Worm (Caenorhabditis elegans): Measurements from ENCODE around the gene vps-11.

Gene vps-11

DNA sequence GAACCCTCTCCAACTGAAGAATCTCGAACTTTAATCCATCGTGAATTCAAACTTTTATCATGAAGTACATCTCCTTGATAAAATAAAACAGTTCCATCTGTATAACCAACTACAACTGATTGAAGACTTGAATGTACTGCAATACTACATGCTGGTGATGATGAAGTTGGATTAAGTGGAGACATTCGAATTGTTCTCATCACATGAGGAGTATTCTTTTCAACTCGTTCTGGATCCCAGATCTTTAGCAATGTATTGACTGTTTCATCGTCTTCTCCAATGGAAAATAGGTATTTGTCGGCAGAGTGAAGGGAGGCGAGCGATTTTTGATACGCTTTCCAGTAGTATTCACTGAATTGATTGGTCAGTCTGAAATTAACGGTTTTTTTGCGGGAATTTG, 682 bp downstream of the vps-11 start:
- TF ChIP-seq unc-62 (GFP tag; optimal IDR thresholded peaks at IDR 0.05) = no peak

DNA sequence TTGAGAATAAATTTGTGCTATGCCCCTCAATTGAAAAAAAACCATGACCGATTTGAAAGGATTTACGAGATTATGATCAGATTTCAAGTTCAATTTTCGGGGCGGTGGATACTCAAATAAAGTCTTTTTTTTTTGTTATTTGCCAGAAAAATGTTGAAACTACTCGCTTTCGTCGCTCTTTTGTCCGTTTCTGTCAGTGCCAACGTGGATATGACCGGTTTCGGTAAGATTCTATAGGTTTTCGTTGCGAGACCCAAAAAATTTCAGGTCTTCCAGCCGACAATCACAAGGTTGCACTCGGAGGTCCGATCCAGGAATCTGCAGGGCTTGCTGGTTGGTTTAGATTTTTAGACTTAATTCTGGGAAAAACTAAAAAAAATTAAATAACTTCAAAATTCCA, 6.1 kb downstream of the vps-11 start, which contains the start of gene tag-209:
TSS of gene tag-209 (plus strand) at position 73 of the 400 bp plus-strand sequence.
- TF ChIP-seq unc-62 (GFP tag; optimal IDR thresholded peaks at IDR 0.05) = no peak

DNA sequence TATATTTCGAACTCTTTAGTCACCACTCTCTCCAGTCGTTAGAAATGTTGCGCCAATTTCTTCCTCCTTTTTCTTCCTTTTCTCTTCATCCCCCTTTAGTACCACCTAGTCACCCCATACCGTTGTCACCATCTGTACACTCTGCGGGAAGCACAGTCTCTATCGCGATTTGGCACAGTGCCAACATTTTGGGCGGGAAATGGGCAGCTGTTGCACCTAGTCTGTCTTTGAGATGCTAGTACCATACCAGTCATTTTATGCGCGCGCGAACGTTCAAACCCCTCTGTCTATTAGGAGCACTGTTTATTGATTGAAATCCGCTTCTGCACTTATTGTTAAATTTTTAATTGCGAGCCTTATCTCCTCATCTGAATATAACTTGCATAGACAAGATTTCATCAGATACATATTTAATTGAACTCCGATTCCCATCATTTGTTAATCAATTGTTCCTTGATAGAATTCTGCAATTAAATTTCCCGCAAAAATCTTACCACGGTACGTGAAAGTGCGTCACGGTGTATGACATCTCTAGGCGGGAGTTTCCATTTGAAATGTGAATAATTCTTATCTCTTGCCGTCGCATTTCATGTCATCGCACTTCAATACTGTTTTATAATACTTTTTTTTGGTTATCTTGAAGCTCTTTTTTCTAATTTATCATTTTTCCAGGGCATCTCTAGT, 8.4 kb downstream of the vps-11 start, which contains the start of gene cdl-1:
TSS of gene cdl-1 (plus strand) at position 673 of the 684 bp plus-strand sequence.
- no peak for TF ChIP-seq unc-62 (GFP tag; optimal IDR thresholded peaks at IDR 0.05)

DNA sequence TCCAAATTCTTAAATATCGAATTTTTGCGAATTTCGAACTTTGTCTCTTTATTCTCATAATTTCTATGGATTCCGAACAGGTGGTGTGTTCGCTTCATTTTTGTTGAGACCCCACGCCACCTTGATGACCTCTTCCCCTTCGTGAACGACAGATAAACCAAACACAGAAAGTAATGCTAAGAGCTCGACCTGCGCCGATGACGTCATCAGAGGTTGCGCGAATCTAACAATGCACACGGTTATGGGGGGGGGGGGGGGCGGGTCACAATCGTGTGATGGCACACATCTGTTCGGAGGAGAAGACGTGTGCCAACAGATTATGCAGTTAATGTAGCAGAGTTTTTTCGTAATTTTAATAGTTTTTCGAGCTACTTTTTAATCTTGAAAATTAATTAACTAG, 9.0 kb downstream of the vps-11 start:
- no peak for TF ChIP-seq unc-62 (GFP tag; optimal IDR thresholded peaks at IDR 0.05)

DNA sequence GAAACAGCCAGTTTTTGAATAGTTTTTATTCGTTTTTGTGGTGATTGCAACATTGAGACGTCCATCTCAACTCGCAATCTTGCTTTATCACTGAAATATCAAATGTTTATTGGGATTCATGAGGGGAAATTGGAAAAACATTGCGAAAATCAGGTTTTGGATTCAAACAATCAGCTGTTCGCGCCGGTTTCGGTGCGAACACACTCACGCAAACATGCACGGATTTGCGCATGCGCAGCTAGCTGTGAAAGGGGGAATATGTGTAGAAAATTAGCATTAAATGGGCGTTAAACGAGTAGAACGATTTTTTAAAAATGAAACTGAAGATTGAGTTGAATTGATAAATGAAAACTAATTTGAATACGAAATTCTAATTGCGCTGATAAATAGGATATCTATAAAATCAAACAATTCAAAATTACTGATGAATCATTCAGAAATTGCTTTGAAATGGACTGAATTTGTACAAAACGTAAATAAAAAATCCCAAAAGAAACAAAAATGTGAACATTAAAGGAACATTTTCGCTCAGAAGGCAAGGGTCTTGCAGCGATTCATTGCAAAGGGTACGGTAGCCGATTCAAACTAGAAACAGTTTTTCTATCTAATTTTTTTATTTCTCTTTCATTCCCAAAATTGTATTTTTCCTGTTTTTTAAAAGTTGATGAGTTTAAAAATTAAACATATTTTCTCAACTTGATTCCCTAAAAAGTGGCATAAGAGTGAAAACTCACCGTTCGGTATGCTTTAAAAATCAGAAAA, 9.9 kb downstream of the vps-11 start, which contains the start of gene ect-2:
TSS of gene ect-2 (minus strand) at position 762 of the 762 bp plus-strand sequence.
- no peak for TF ChIP-seq unc-62 (GFP tag; optimal IDR thresholded peaks at IDR 0.05)

DNA sequence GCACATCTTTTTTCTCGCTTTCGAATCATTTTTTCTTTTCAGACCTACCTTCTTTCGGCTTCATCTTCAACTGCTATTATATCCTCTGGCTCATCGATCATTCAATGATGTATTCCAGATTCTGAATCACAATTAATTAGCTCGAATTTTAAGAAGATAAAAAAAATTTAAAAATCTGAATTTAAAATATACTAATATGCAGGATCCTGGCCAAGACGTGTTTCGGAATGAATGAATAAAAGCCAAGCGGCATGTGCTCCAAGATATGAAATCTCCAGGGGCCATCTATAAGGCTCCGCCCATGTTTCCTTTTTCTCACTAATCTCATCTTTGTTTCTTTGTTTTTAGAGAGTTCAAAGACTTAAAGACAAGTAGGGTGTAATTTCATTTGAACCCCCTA, 15.3 kb downstream of the vps-11 start, which contains the start of gene mpz-1:
TSS of gene mpz-1 (minus strand) at position 101 of the 400 bp plus-strand sequence.
- TF ChIP-seq unc-62 (GFP tag; optimal IDR thresholded peaks at IDR 0.05) = no peak

DNA sequence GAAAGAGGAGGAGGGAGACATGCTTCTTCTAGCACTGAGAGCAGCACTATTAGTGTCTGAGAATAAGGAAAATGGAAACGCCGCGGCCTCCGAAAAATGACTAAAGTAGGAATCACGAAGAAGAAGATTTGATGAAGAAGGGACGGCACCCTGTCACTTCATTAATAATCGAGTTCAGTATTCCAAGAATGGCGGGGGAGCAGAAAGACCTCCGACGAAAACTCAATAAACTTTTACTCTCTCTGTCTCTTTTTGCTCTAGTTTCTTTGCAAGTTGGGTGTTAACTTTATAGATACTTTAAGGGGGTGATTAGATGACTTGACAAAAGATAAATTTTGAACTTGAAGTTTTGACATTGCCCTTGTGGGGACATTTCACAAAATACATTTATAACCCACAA, 24.0 kb downstream of the vps-11 start:
- TF ChIP-seq unc-62 (GFP tag; optimal IDR thresholded peaks at IDR 0.05) = no peak

DNA sequence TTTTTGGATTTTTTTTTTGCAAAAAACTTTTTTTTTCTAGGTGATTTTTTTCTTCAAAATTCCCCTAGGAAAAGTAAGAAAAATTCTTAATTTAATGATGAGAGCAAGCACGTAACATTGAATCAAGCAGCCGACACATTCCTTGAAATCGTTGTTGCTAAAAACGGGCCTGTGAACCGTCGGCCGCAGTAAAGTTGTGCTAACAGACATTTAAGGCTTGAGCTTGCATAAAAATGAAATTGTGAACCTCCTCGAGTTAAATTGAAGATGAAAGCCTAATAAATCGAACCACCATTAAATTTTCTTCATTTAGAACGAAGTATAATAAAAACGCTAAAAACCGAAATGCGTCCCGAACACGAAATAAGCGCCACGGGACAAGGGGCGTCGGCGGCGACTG, 25.3 kb downstream of the vps-11 start:
- TF ChIP-seq unc-62 (GFP tag; optimal IDR thresholded peaks at IDR 0.05) = no peak

DNA sequence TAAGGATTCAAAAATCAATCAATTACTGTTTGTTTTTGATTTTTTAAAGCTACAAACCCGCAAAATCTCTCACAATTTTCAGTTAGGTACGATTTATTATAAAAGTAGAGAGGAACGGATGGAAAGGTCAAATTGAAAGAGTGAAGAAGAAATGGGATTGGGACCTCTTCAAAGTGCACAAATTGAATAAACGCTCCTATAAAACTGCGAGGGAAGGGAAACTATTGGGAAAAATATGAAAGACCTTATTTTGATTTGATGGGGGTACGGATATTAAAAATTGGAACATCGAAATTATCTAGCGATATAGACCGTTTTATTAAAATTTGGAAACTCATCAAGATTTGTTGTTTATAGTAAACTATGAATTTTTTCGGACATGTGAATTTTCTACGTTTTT, 26.5 kb downstream of the vps-11 start:
- TF ChIP-seq unc-62 (GFP tag; optimal IDR thresholded peaks at IDR 0.05) = no peak

DNA sequence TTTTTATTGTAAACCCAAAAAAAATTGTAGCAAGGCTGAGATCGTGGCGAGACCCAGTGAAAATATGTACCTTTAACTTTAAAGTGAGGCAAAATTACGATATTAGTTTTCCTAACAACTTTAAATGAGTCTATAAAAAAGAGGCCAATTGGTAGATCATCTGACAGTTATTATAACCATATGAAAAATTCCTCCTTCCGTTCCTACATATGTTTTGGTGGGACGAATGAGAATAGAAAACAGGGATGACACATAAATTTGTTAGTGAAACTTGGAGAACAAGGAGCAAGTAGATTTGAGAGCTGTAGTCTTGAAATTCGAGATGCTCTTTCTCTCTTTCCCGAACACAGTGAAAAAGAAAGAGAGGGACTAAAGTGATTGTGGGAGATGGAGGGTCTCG, 28.1 kb downstream of the vps-11 start:
- no peak for TF ChIP-seq unc-62 (GFP tag; optimal IDR thresholded peaks at IDR 0.05)

DNA sequence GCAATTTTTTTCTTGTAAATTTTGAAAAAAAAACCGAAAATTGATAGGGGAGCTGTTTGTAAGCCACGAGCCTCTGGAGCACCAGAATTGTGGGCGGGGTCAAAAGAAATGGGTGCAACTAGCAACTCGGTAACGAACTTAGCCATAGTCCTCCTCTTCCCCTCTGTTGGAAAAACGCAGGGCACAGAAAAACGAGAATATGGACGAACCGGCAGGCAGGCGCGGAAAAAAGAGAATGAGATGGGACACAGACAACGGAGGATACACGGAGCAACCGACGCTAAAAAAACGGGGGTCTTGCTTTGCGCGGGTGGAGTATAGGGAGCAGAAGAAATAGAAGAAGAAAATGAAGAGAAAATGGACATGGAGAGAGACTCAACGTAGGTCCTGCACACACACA, 31.6 kb downstream of the vps-11 start:
- TF ChIP-seq unc-62 (GFP tag; optimal IDR thresholded peaks at IDR 0.05) = no peak

DNA sequence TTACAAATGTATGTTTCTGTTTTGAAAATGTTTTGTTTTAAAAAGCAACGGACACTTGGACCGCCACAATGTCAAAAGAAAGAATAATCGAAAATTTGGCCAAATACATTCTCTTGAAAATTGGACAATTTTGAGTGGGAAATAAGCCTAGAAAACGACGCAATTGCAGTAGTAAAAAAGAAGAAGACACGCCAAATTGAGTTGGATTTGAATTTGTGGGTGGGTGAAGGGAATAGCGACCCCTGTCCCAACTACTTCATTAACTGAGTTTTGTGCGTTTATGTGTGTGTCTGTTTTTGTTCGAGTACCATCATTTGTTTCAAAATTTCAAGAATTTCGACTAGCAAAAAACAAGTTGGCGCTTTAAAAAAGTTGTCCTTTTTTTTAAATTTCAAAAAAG, 32.5 kb downstream of the vps-11 start:
- no peak for TF ChIP-seq unc-62 (GFP tag; optimal IDR thresholded peaks at IDR 0.05)

DNA sequence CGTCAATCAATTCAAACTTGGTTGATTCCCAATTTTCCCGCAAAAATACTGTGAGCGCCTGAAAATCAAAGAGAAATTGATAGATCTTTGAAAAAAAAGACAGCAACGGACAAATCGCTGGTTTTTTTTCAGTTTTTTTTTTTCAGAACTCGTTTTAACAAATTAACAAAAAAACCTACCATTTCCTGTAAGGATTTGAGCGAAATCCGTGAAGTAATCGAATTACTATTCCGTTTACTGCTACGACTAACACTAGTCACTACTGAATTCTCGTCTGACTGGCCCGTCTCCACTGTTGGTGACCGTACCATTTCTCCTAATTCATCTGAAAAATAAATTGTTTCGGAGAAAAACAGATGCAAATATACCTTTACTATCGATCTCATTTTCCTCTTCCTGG, 33.9 kb downstream of the vps-11 start:
- no peak for TF ChIP-seq unc-62 (GFP tag; optimal IDR thresholded peaks at IDR 0.05)

DNA sequence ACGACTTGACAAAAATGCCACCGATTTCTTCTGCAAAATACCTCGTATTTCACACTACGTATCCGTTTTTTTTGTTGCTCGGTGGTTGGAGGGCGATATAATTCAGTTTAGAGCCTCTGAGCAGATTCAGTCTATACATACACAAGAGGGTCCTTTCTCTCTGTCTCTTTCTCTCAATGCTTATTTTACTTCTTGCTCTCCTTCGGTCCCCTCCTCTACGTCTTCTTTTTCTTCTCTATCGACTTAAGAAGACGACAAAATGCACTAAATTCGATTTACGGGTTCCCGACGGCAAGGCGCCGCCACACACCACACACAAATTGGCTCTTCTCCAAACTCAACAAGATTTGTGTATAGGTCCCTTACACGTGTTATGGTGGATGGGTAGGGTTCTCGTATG, 34.3 kb downstream of the vps-11 start:
- TF ChIP-seq unc-62 (GFP tag; optimal IDR thresholded peaks at IDR 0.05) = no peak

DNA sequence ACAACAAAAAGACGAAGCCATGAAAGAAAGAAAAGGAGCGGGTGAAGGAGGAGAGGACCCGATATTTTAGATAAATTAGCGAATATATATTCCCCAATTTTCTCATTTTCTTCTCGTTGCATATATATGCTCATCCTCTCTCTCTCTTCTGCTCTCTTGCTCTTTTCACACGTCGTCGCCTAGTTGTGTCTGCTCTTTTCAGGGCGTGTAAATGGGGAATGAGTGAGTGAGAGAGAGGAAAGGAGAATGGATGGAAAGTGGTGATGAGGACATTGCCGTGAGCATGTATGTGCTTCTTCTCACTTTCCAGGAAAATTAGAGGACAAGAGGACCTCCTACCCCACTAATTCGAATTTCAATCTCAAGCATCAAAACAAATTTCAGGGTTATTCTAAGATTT, 37.8 kb downstream of the vps-11 start:
- TF ChIP-seq unc-62 (GFP tag; optimal IDR thresholded peaks at IDR 0.05) = no peak

DNA sequence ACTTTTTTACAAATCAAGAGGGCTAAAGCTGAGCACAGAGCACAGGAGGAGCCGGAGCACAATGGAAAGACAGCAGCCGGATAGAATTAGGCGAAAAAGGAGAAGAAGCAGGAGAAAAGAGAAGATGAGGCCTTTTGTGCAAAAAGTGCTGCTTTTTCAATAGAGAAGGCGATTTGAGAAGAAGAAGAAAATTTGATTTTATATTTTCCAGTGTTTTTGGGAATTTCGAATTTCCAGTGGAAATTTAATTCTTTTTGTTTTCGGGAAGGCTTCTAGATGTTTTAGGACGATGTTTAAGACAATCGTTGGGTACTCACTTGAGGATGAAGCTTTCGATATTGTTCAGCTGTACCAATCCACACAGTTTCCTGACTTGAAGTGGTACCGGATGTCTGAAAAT, 39.6 kb downstream of the vps-11 start:
- no peak for TF ChIP-seq unc-62 (GFP tag; optimal IDR thresholded peaks at IDR 0.05)

DNA sequence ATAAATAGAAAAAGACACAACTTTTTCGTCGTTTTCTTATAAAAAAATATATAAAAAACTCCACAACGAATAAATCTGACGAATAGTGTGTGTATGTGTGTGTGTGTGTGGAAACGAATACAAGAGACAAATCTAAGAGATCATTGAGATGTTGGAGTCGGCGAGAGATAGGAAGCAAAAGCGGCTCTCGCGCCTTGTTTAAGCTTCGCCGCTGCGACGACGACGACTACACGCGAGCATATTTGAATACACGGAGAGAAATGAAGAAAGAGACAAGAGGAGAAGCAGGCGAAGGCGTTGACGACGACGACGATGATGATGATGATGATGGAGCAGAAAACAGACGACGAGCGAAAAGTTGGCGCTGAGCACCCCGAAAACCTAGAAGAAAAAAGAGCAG, 48.5 kb downstream of the vps-11 start:
- TF ChIP-seq unc-62 (GFP tag; optimal IDR thresholded peaks at IDR 0.05) = no peak

Measured in whole organism, dauer.